Fruit fly (Drosophila melanogaster): ENCODE results near the gene COX8.

Gene COX8

dm6 chr3L:21507354-21507928 lies 31.8 kb downstream of the COX8 start, which contains the start of the genes Glg1 and M6 (continued):
- TF ChIP-seq Hr78 (GFP tag; optimal IDR thresholded peaks at IDR 0.05) (peak in 1 of 2 experiments; percentile 40), fd64A (GFP tag; optimal IDR thresholded peaks at IDR 0.05) (no peak), Mes4 (GFP tag; optimal IDR thresholded peaks at IDR 0.05) (no peak), pho (GFP tag; optimal IDR thresholded peaks at IDR 0.05) (peak; percentile 69), so (GFP tag; IDR thresholded peaks at IDR 0.05) (no peak), usp (GFP tag; optimal IDR thresholded peaks at IDR 0.05) (no peak), z (GFP tag; IDR thresholded peaks at IDR 0.05) (no peak), fru (optimal IDR thresholded peaks at IDR 0.05) (no peak), Tbp (GFP tag; optimal IDR thresholded peaks at IDR 0.05) (no peak), CG4282 (GFP tag; optimal IDR thresholded peaks at IDR 0.05) (peak; percentile 29), Dp (GFP tag; optimal IDR thresholded peaks at IDR 0.05) (peak; percentile 33), CG10979 (tag; optimal IDR thresholded peaks at IDR 0.05) (peak; percentile 57), Taf1 (GFP tag; IDR thresholded peaks at IDR 0.05) (0 out of 2 replicates have a peak, but pooled peaks have one; percentile 28), CG4360 (GFP tag; IDR thresholded peaks at IDR 0.05) (peak; percentile 74), CG14050 (GFP tag; IDR thresholded peaks at IDR 0.05) (no peak), wek (GFP tag; optimal IDR thresholded peaks at IDR 0.05) (no peak), CG7372 (GFP tag; IDR thresholded peaks at IDR 0.05) (peak; percentile 54; the same call in 1 of the 2 replicates), CG17912 (GFP tag; optimal IDR thresholded peaks at IDR 0.05) (no peak), Bteb2 (GFP tag; optimal IDR thresholded peaks at IDR 0.05) (peak; percentile 59), ara (GFP tag; IDR thresholded peaks at IDR 0.05) (0 out of 2 replicates have a peak, but pooled peaks have one; percentile 32), CG10654 (GFP tag; optimal IDR thresholded peaks at IDR 0.05) (peak; percentile 55), CG1832 (GFP tag; optimal IDR thresholded peaks at IDR 0.05) (no peak), cas (GFP tag; IDR thresholded peaks at IDR 0.05) (no peak), lov (optimal IDR thresholded peaks at IDR 0.05) (no peak), lov (GFP tag; IDR thresholded peaks at IDR 0.05) (no peak), pnt (GFP tag; optimal IDR thresholded peaks at IDR 0.05) (peak; percentile 37), CG8359 (GFP tag; optimal IDR thresholded peaks at IDR 0.05; ENCODE audit: borderline replicate concordance) (no peak), ro (GFP tag; IDR thresholded peaks at IDR 0.05) (no peak), Atf3 (GFP tag; optimal IDR thresholded peaks at IDR 0.05) (peak; percentile 32), CrebB (tag; optimal IDR thresholded peaks at IDR 0.05) (no peak), HLHmδ (GFP tag; optimal IDR thresholded peaks at IDR 0.05) (no peak), CG4617 (GFP tag; optimal IDR thresholded peaks at IDR 0.05; ENCODE audit: borderline replicate concordance) (peak; percentile 43), chinmo (GFP tag; IDR thresholded peaks at IDR 0.05; ENCODE audit: partially characterized antibody) (peak; percentile 93; the same call in 3 of the 4 replicates), fd102C (GFP tag; optimal IDR thresholded peaks at IDR 0.05) (peak; percentile 12), CG13424 (tag; optimal IDR thresholded peaks at IDR 0.05) (peak; percentile 74), en (GFP tag; optimal IDR thresholded peaks at IDR 0.05) (peak; percentile 15), CG14965 (GFP tag; optimal IDR thresholded peaks at IDR 0.05; ENCODE audit: borderline replicate concordance) (no peak), vvl (GFP tag; IDR thresholded peaks at IDR 0.05) (peak; percentile 64; the same call in 1 of the 2 replicates), jing (GFP tag; optimal IDR thresholded peaks at IDR 0.05) (no peak), Opbp (GFP tag; IDR thresholded peaks at IDR 0.05; ENCODE audit: partially characterized antibody) (peak; percentile 89), B-H1 (GFP tag; IDR thresholded peaks at IDR 0.05) (0 out of 3 replicates have a peak, but pooled peaks have one; percentile 28), CG13624 (GFP tag; optimal IDR thresholded peaks at IDR 0.05) (peak; percentile 44), MESR4 (GFP tag; optimal IDR thresholded peaks at IDR 0.05) (peak; percentile 58), Hr3 (GFP tag; optimal IDR thresholded peaks at IDR 0.05) (peak; percentile 71), dan (GFP tag; IDR thresholded peaks at IDR 0.05) (no peak), CG32772 (GFP tag; IDR thresholded peaks at IDR 0.05) (peak; percentile 51; the same call in 1 of the 2 replicates), CG13894 (tag; optimal IDR thresholded peaks at IDR 0.05) (no peak), ci (GFP tag; IDR thresholded peaks at IDR 0.05) (peak; percentile 43; the same call in 1 of the 3 replicates), ab (GFP tag; optimal IDR thresholded peaks at IDR 0.05) (peak; percentile 13), psq (GFP tag; optimal IDR thresholded peaks at IDR 0.05) (peak; percentile 19), Sry-β (GFP tag; optimal IDR thresholded peaks at IDR 0.05) (peak; percentile 74)

Measured in whole organism, embryonic.